Worm (Caenorhabditis elegans) whole organism, midembryonic: ENCODE data around the gene C30B5.6.

ENCODE experiments used
- T22C8.4 ChIP-seq: fragments of 200-800 bp; sonication (Bioruptor generic); IDR thresholded peaks from 2 replicates; pipeline ENCODE4 v1.3.6; 2022; ENCODE audit warnings: missing genetic modification characterization, missing compliant biosample characterization
- cog-1 ChIP-seq: sonication (generic microtip); optimal IDR thresholded peaks from 2 replicates; lab custom pipeline; 2016; ENCODE audit warnings: missing genetic modification characterization, missing compliant biosample characterization
- flt-1 ChIP-seq: fragments of 200-800 bp; sonication (Bioruptor generic); IDR thresholded peaks from 2 replicates; pipeline ENCODE4 v1.3.6; 2022; ENCODE audit warnings: missing genetic modification characterization, missing compliant biosample characterization
- klf-2 ChIP-seq: fragments of 200-800 bp; sonication (Bioruptor generic); conservative IDR thresholded peaks from 2 replicates; pipeline ENCODE4 v1.3.6; 2022; ENCODE audit warnings: missing genetic modification reagents, missing genetic modification characterization, missing compliant biosample characterization
- med-1 ChIP-seq: sonication (generic microtip); optimal IDR thresholded peaks from 2 replicates; lab custom pipeline; 2017; ENCODE audit warnings: missing genetic modification characterization, mild to moderate bottlenecking, missing compliant biosample characterization, antibody characterized with exemption, missing genetic modification reagents; ENCODE audit not compliant: insufficient read depth
- ref-1 ChIP-seq: fragments of 200-800 bp; sonication (Bioruptor generic); conservative IDR thresholded peaks from 2 replicates; pipeline ENCODE4 v1.3.6; 2022; ENCODE audit warnings: missing genetic modification reagents, missing genetic modification characterization, missing compliant biosample characterization
- tab-1 ChIP-seq: fragments of 200-800 bp; sonication (Bioruptor generic); IDR thresholded peaks from 2 replicates; pipeline ENCODE4 v1.3.6; 2022; ENCODE audit warnings: missing genetic modification characterization, missing compliant biosample characterization
- ztf-23 ChIP-seq: fragments of 200-800 bp; sonication (Bioruptor generic); IDR thresholded peaks from 2 replicates; pipeline ENCODE4 v1.3.6; 2022; ENCODE audit warnings: missing genetic modification reagents, missing genetic modification characterization, missing compliant biosample characterization
- ztf-29 ChIP-seq: fragments of 200-800 bp; sonication (Bioruptor generic); IDR thresholded peaks from 2 replicates; pipeline ENCODE4 v1.3.6; 2022; ENCODE audit warnings: missing genetic modification reagents, missing genetic modification characterization, missing compliant biosample characterization

The C30B5.6 gene

DNA sequence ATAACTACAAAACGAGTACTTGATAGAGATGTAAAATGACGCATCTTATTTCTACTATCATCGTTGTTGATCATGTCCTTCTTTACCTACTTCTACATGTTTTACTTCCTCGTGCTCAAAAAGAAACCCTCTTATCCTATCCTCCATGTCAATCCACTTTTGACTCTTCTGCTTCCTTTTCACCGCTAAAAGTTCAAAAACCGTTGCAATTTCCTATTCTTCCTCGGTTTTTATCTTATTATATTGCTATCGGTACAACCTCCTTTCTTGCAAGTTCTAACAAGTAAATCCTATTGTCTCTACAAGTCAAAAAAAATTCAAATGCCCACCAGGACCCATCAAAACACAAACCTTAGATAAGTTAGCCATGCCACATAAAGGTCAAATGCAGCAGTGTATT, 15.2 kb downstream of the C30B5.6 start:
- TF ChIP-seq klf-2 (GFP tag; lab: Robert Waterston, UW) (no peak), ztf-23 (GFP tag; lab: Robert Waterston, UW) (no peak), tab-1 (GFP tag; lab: Robert Waterston, UW) (no peak), med-1 (GFP tag; lab: Kevin White, UChicago) (no peak), T22C8.4 (GFP tag; lab: Robert Waterston, UW) (no peak), cog-1 (tag; lab: Kevin White, UChicago) (no peak), flt-1 (GFP tag; lab: Robert Waterston, UW) (no peak), ref-1 (GFP tag; lab: Robert Waterston, UW) (no peak), ztf-29 (GFP tag; lab: Robert Waterston, UW) (no peak)

- no peak for TF ChIP-seq ztf-29 (GFP tag; lab: Robert Waterston, UW)
- TF ChIP-seq med-1 (GFP tag; lab: Kevin White, UChicago), result no peak
- TF ChIP-seq flt-1 (GFP tag; lab: Robert Waterston, UW), result no peak
- no peak for TF ChIP-seq tab-1 (GFP tag; lab: Robert Waterston, UW)
- TF ChIP-seq klf-2 (GFP tag; lab: Robert Waterston, UW), result no peak
- no peak for TF ChIP-seq cog-1 (tag; lab: Kevin White, UChicago)
- no peak for TF ChIP-seq ref-1 (GFP tag; lab: Robert Waterston, UW)
- TF ChIP-seq ztf-23 (GFP tag; lab: Robert Waterston, UW), result no peak
Observed at ce11 chrII:6202910-6203309, 19.5 kb downstream of the C30B5.6 start, which contains the start of gene C30B5.17. C30B5.17 (minus strand) TSS chrII:6203010.

DNA sequence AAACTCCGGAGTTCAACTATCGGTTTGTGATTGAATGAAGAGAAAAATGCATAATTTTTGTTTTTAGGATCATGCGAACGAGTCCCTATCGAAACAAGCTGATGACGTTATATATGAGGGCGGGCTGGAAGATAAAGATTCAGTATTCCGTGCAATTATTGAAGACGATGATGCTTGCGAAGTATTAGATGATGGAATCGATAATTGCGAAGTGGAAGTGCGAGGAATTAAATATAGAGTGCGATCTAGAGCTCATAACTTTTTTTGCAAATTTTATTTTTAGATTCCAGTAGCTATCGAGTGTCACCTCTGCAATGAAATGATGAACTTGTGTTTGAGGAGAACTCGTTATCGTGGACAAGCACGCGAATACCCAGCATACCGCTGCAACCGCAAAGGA, 23.4 kb downstream of the C30B5.6 start:
- no peak for TF ChIP-seq flt-1 (GFP tag; lab: Robert Waterston, UW)
- no peak for TF ChIP-seq cog-1 (tag; lab: Kevin White, UChicago)
- TF ChIP-seq ztf-23 (GFP tag; lab: Robert Waterston, UW), result no peak
- no peak for TF ChIP-seq tab-1 (GFP tag; lab: Robert Waterston, UW)
- no peak for TF ChIP-seq ref-1 (GFP tag; lab: Robert Waterston, UW)
- no peak for TF ChIP-seq klf-2 (GFP tag; lab: Robert Waterston, UW)
- no peak for TF ChIP-seq T22C8.4 (GFP tag; lab: Robert Waterston, UW)
- no peak for TF ChIP-seq ztf-29 (GFP tag; lab: Robert Waterston, UW)
- no peak for TF ChIP-seq med-1 (GFP tag; lab: Kevin White, UChicago)

DNA sequence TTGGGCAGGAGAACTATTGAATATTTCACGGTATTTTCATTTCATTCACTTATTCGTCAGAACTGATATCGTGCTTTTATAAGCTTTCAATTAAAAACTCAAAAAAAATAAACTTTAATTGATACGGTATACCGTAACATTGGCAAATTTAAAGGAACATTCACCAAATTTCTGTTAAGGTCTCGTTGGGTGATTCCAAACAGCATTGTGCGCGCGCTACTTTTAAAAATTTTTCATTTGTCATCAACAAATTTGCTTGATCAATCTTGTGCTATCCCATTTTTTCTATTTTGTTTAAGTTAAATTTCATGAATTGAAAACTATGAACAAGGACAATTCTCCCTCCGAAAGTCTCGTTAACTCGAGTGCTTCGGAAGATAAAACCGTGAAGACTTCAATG, 24.0 kb downstream of the C30B5.6 start, which contains the start of gene szy-4:
Gene szy-4 (plus strand): TSS at position 229 of the 400 bp plus-strand sequence.
- TF ChIP-seq klf-2 (GFP tag; lab: Robert Waterston, UW) (no peak), tab-1 (GFP tag; lab: Robert Waterston, UW) (no peak), T22C8.4 (GFP tag; lab: Robert Waterston, UW) (no peak), med-1 (GFP tag; lab: Kevin White, UChicago) (no peak), cog-1 (tag; lab: Kevin White, UChicago) (no peak), ztf-23 (GFP tag; lab: Robert Waterston, UW) (no peak), ztf-29 (GFP tag; lab: Robert Waterston, UW) (no peak), flt-1 (GFP tag; lab: Robert Waterston, UW) (no peak), ref-1 (GFP tag; lab: Robert Waterston, UW) (no peak)

DNA sequence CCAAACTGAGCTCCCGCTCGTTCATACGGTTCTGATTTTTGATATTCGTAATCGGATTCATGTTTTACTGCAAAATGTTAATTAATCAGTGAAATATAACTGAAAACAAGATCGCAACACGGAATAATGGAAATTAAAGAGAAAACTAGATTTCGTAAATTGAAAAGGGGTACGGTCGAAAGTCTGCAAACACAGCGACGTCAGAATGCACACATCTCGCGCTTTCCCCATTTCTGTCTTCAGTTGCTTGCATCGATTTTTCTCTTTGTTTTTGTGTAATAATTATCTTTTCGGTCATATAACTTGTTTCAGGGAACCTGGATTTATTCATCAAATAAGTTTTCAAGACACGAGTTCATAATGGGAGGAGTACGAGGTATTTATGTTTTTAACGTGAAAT, 25.6 kb downstream of the C30B5.6 start, which contains the start of the genes rbmx-2 and C30B5.2:
Gene rbmx-2 (minus strand): TSS at position 74 of the 400 bp plus-strand sequence.
Gene C30B5.2 (plus strand): TSS at position 306 of the 400 bp plus-strand sequence.
- TF ChIP-seq T22C8.4 (GFP tag; lab: Robert Waterston, UW), result peak; percentile 62
- no peak for TF ChIP-seq klf-2 (GFP tag; lab: Robert Waterston, UW)
- TF ChIP-seq ztf-23 (GFP tag; lab: Robert Waterston, UW), result peak; percentile 36; the same call in 1 of the 2 replicates

DNA sequence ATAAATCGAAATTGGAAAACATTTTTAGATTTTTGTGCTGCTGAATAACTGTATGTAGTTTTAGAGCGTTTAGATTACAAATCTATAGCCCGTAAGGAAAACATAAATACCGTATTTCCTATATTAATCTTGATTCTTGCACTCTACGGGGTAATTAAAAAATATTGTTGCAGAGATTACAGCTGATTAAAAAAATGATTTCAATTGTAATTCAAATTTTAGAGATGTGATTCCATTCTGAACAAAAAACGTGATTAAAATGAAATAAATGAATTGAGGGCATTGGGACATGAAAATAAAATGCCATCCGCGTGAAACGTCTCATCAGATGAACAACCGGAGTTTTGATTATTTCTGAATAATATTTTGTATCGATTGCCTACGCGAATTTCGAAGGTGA, 30.0 kb downstream of the C30B5.6 start, which contains the start of gene cpb-2:
Gene cpb-2 (plus strand): TSS at position 301 of the 400 bp plus-strand sequence.
- TF ChIP-seq ref-1 (GFP tag; lab: Robert Waterston, UW) (no peak), tab-1 (GFP tag; lab: Robert Waterston, UW) (no peak)

ce11 chrII:6191293-6191692, 31.2 kb downstream of the C30B5.6 start, which contains the start of gene fkh-8:
fkh-8 (minus strand) TSS chrII:6191393.
- no peak for TF ChIP-seq cog-1 (tag; lab: Kevin White, UChicago)
- no peak for TF ChIP-seq med-1 (GFP tag; lab: Kevin White, UChicago)
- TF ChIP-seq ztf-29 (GFP tag; lab: Robert Waterston, UW), result no peak
- no peak for TF ChIP-seq T22C8.4 (GFP tag; lab: Robert Waterston, UW)
- no peak for TF ChIP-seq ref-1 (GFP tag; lab: Robert Waterston, UW)
- no peak for TF ChIP-seq tab-1 (GFP tag; lab: Robert Waterston, UW)
- TF ChIP-seq klf-2 (GFP tag; lab: Robert Waterston, UW), result no peak
- no peak for TF ChIP-seq ztf-23 (GFP tag; lab: Robert Waterston, UW)
- no peak for TF ChIP-seq flt-1 (GFP tag; lab: Robert Waterston, UW)

ce11 chrII:6190770-6191169, 31.7 kb downstream of the C30B5.6 start:
- TF ChIP-seq cog-1 (tag; lab: Kevin White, UChicago), result no peak
- no peak for TF ChIP-seq tab-1 (GFP tag; lab: Robert Waterston, UW)
- TF ChIP-seq ztf-23 (GFP tag; lab: Robert Waterston, UW), result no peak
- no peak for TF ChIP-seq klf-2 (GFP tag; lab: Robert Waterston, UW)
- no peak for TF ChIP-seq med-1 (GFP tag; lab: Kevin White, UChicago)
- no peak for TF ChIP-seq T22C8.4 (GFP tag; lab: Robert Waterston, UW)

DNA sequence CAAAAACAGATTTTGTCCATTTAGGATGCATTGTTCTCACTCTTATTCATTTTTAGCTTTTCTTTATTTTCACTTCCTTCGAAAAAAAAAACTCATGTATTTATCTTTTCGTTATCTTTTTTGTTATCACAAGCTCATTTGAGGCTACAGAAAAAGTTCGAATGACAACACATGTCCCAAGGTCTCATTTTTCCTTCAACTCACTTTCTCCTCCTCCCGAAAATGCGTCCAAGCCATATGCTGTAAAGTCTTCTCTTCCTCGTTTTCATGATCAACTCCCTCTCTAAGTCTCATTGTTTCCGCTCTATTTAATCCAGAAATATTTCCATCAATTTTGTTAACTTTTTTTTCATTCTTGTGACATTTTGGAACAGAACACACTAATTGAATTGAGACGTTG, 41.1 kb downstream of the C30B5.6 start:
- TF ChIP-seq T22C8.4 (GFP tag; lab: Robert Waterston, UW), result no peak
- TF ChIP-seq ref-1 (GFP tag; lab: Robert Waterston, UW), result no peak
- no peak for TF ChIP-seq ztf-23 (GFP tag; lab: Robert Waterston, UW)
- no peak for TF ChIP-seq tab-1 (GFP tag; lab: Robert Waterston, UW)
- TF ChIP-seq med-1 (GFP tag; lab: Kevin White, UChicago), result no peak
- no peak for TF ChIP-seq klf-2 (GFP tag; lab: Robert Waterston, UW)
- TF ChIP-seq ztf-29 (GFP tag; lab: Robert Waterston, UW), result no peak
- TF ChIP-seq flt-1 (GFP tag; lab: Robert Waterston, UW), result no peak
- no peak for TF ChIP-seq cog-1 (tag; lab: Kevin White, UChicago)
